Worm (Caenorhabditis elegans): Measurements from ENCODE around the gene fip-1.

ce11 chrIII:8613573-8613972 lies 26.0 kb upstream of the fip-1 start:
- TF ChIP-seq nhr-11 (tag; optimal IDR thresholded peaks at IDR 0.05) (no peak), elt-3 (tag; optimal IDR thresholded peaks at IDR 0.05) (no peak), F13H6.1 (tag; optimal IDR thresholded peaks at IDR 0.05) (no peak), elt-1 (tag; optimal IDR thresholded peaks at IDR 0.05) (no peak), snpc-4 (tag; optimal IDR thresholded peaks at IDR 0.05) (no peak), mab-5 (tag; optimal IDR thresholded peaks at IDR 0.05) (no peak), nhr-237 (tag; optimal IDR thresholded peaks at IDR 0.05) (no peak), nhr-77 (tag; optimal IDR thresholded peaks at IDR 0.05) (no peak), ama-1 (optimal IDR thresholded peaks at IDR 0.05) (no peak), mbf-1 (tag; optimal IDR thresholded peaks at IDR 0.05) (no peak), C34F6.9 (tag; optimal IDR thresholded peaks at IDR 0.05) (no peak), lin-11 (tag; optimal IDR thresholded peaks at IDR 0.05) (no peak)

All from whole organism, L2 larva.